Worm (Caenorhabditis elegans): Measurements from ENCODE around the gene str-175.

- TF ChIP-seq hlh-8 (tag; optimal IDR thresholded peaks at IDR 0.05) (no peak), nfya-1 (tag; optimal IDR thresholded peaks at IDR 0.05) (no peak), K02D7.2 (tag; optimal IDR thresholded peaks at IDR 0.05) (no peak), tbx-2 (tag; optimal IDR thresholded peaks at IDR 0.05) (no peak), npax-4 (tag; optimal IDR thresholded peaks at IDR 0.05) (no peak), pha-4 (tag; optimal IDR thresholded peaks at IDR 0.05) (no peak), ceh-9 (tag; optimal IDR thresholded peaks at IDR 0.05) (no peak), ceh-2 (tag; optimal IDR thresholded peaks at IDR 0.05) (no peak), fkh-6 (tag; optimal IDR thresholded peaks at IDR 0.05) (no peak), T23F11.4 (GFP tag; optimal IDR thresholded peaks at IDR 0.05) (no peak), fkh-10 (GFP tag; optimal IDR thresholded peaks at IDR 0.05) (no peak), ahr-1 (tag; optimal IDR thresholded peaks at IDR 0.05) (no peak), unc-42 (tag; optimal IDR thresholded peaks at IDR 0.05) (no peak), sox-4 (tag; optimal IDR thresholded peaks at IDR 0.05) (no peak)
Measured at ce11 chrIV:4887258-4887657, 16.8 kb upstream of the str-175 start, which contains the start of gene T08B6.1.

Data from whole organism, late embryonic.